Fruit fly (Drosophila melanogaster): ENCODE data around the gene RAF2.

dm6 chr3L:16385880-16386584 lies at the start of gene RAF2, which contains the start of gene Agpat3:
- TF ChIP-seq usp (GFP tag; optimal IDR thresholded peaks at IDR 0.05), result no peak
- TF ChIP-seq pan (optimal IDR thresholded peaks at IDR 0.05), result no peak

Measured in whole organism.